Worm (Caenorhabditis elegans) whole organism, L3 larva: ENCODE measurements around the gene dgtr-1.
A peak's percentile ranks its signal among the peaks of the same experiment; 100 is the strongest.

Source experiments
- R02D3.7 ChIP-seq: fragments of 150-350 bp; optimal IDR thresholded peaks from 2 replicates; lab custom pipeline; 2014; ENCODE audit warnings: missing biosample characterization, missing genetic modification characterization
- ZK546.5 ChIP-seq: sonication (generic microtip); optimal IDR thresholded peaks from 2 replicates; lab custom pipeline; 2017; ENCODE audit warnings: missing biosample characterization, missing genetic modification characterization
- aly-2 ChIP-seq: fragments of 150-350 bp; optimal IDR thresholded peaks from 2 replicates; lab custom pipeline; 2014; ENCODE audit warnings: missing biosample characterization, missing genetic modification characterization
- ama-1 ChIP-seq: fragments of 150-350 bp; optimal IDR thresholded peaks from 2 replicates; lab custom pipeline; 2018
- ceh-16 ChIP-seq: sonication (generic microtip); optimal IDR thresholded peaks from 2 replicates; lab custom pipeline; 2017; ENCODE audit warnings: missing biosample characterization, missing genetic modification characterization
- ceh-28 ChIP-seq: fragments of 150-350 bp; optimal IDR thresholded peaks from 2 replicates; lab custom pipeline; 2014; ENCODE audit warnings: missing biosample characterization, missing genetic modification reagents, missing genetic modification characterization
- daf-12 ChIP-seq: fragments of 150-350 bp; optimal IDR thresholded peaks from 2 replicates; lab custom pipeline; 2014; ENCODE audit warnings: missing biosample characterization, missing genetic modification reagents, missing genetic modification characterization
- egl-5 ChIP-seq: fragments of 150-350 bp; optimal IDR thresholded peaks from 2 replicates; lab custom pipeline; 2017; ENCODE audit warnings: missing biosample characterization, missing genetic modification reagents, missing genetic modification characterization, inconsistent platforms
- elt-1 ChIP-seq: fragments of 150-350 bp; optimal IDR thresholded peaks from 2 replicates; lab custom pipeline; 2014; ENCODE audit warnings: missing biosample characterization, missing genetic modification characterization
- elt-2 ChIP-seq: sonication (generic microtip); optimal IDR thresholded peaks from 2 replicates; lab custom pipeline; 2016; ENCODE audit warnings: missing genetic modification reagents, mild to moderate bottlenecking, missing genetic modification characterization, missing compliant biosample characterization
- elt-3 ChIP-seq, 3 experiments: fragments of 150-350 bp in 1 of 3; sonication (generic microtip) in 2 of 3; optimal IDR thresholded peaks; 2 replicates in 2 of 3; 4 replicates in 1 of 3; lab custom pipeline; 2014 to 2017; ENCODE audit warnings: missing biosample characterization in 3 of 3, missing genetic modification characterization in 3 of 3
- eor-1 ChIP-seq, 2 experiments: fragments of 150-350 bp; optimal IDR thresholded peaks; 2 replicates each; lab custom pipeline; 2014 to 2018; ENCODE audit warnings: missing biosample characterization in 2 of 2, missing genetic modification characterization in 2 of 2
- fkh-10 ChIP-seq: sonication (generic microtip); optimal IDR thresholded peaks from 2 replicates; lab custom pipeline; 2017; ENCODE audit warnings: missing biosample characterization, missing genetic modification reagents, missing genetic modification characterization
- jun-1 ChIP-seq: fragments of 150-350 bp; optimal IDR thresholded peaks from 2 replicates; lab custom pipeline; 2014; ENCODE audit warnings: missing biosample characterization, missing genetic modification reagents, missing genetic modification characterization
- lin-15B ChIP-seq: fragments of 150-350 bp; optimal IDR thresholded peaks from 2 replicates; lab custom pipeline; 2014; ENCODE audit warnings: missing biosample characterization, missing genetic modification characterization
- lin-39 ChIP-seq: fragments of 150-350 bp; optimal IDR thresholded peaks from 2 replicates; lab custom pipeline; 2018; ENCODE audit warnings: missing biosample characterization, missing genetic modification reagents, missing genetic modification characterization
- mml-1 ChIP-seq: fragments of 150-350 bp; sonication (generic microtip); optimal IDR thresholded peaks from 3 replicates; lab custom pipeline; 2014; ENCODE audit warnings: missing biosample characterization, missing genetic modification characterization
- nfya-1 ChIP-seq: sonication (generic microtip); optimal IDR thresholded peaks from 2 replicates; lab custom pipeline; 2017; ENCODE audit warnings: missing genetic modification characterization, mild to moderate bottlenecking, missing compliant biosample characterization, antibody characterized with exemption, moderate library complexity; ENCODE audit not compliant: insufficient read depth
- nhr-12 ChIP-seq: fragments of 150-350 bp; optimal IDR thresholded peaks from 2 replicates; lab custom pipeline; 2014; ENCODE audit warnings: missing biosample characterization, missing genetic modification characterization
- nhr-23 ChIP-seq: fragments of 150-350 bp; optimal IDR thresholded peaks from 2 replicates; lab custom pipeline; 2014; ENCODE audit warnings: missing biosample characterization, missing genetic modification reagents, missing genetic modification characterization
- nhr-237 ChIP-seq: fragments of 150-350 bp; optimal IDR thresholded peaks from 2 replicates; lab custom pipeline; 2014; ENCODE audit warnings: missing biosample characterization, missing genetic modification characterization
- nhr-25 ChIP-seq: sonication (generic microtip); optimal IDR thresholded peaks from 2 replicates; lab custom pipeline; 2017; ENCODE audit warnings: missing biosample characterization, missing genetic modification characterization
- nhr-28 ChIP-seq: fragments of 150-350 bp; optimal IDR thresholded peaks from 2 replicates; lab custom pipeline; 2014; ENCODE audit warnings: missing biosample characterization, missing genetic modification characterization
- nhr-67 ChIP-seq: fragments of 150-350 bp; optimal IDR thresholded peaks from 2 replicates; lab custom pipeline; 2014; ENCODE audit warnings: missing biosample characterization, missing genetic modification characterization
- nhr-76 ChIP-seq: fragments of 150-350 bp; sonication (generic microtip); optimal IDR thresholded peaks from 5 replicates; lab custom pipeline; 2014; ENCODE audit warnings: missing biosample characterization, missing genetic modification characterization
- nhr-77 ChIP-seq: fragments of 150-350 bp; optimal IDR thresholded peaks from 2 replicates; lab custom pipeline; 2014; ENCODE audit warnings: missing biosample characterization, missing genetic modification characterization
- pha-4 ChIP-seq: fragments of 150-350 bp; optimal IDR thresholded peaks from 2 replicates; lab custom pipeline; 2014; ENCODE audit warnings: missing biosample characterization, missing genetic modification reagents, missing genetic modification characterization
- pqm-1 ChIP-seq: fragments of 150-350 bp; optimal IDR thresholded peaks from 2 replicates; lab custom pipeline; 2017; ENCODE audit warnings: missing biosample characterization, missing genetic modification characterization, inconsistent platforms
- sea-2 ChIP-seq: fragments of 150-350 bp; sonication (generic microtip); optimal IDR thresholded peaks from 4 replicates; lab custom pipeline; 2014; ENCODE audit warnings: missing biosample characterization, missing genetic modification reagents, missing genetic modification characterization
- skn-1 ChIP-seq: fragments of 150-350 bp; optimal IDR thresholded peaks from 2 replicates; lab custom pipeline; 2014; ENCODE audit warnings: missing biosample characterization, missing genetic modification characterization
- tbx-2 ChIP-seq: sonication (generic microtip); optimal IDR thresholded peaks from 2 replicates; lab custom pipeline; 2016; ENCODE audit warnings: mild to moderate bottlenecking, missing genetic modification characterization, missing compliant biosample characterization
- unc-62 ChIP-seq: fragments of 150-350 bp; sonication (generic microtip); optimal IDR thresholded peaks from 4 replicates; lab custom pipeline; 2014; ENCODE audit warnings: missing biosample characterization, missing genetic modification reagents, missing genetic modification characterization
- ztf-11 ChIP-seq: fragments of 150-350 bp; optimal IDR thresholded peaks from 2 replicates; lab custom pipeline; 2014; ENCODE audit warnings: missing biosample characterization, missing genetic modification characterization

dgtr-1 gene

DNA sequence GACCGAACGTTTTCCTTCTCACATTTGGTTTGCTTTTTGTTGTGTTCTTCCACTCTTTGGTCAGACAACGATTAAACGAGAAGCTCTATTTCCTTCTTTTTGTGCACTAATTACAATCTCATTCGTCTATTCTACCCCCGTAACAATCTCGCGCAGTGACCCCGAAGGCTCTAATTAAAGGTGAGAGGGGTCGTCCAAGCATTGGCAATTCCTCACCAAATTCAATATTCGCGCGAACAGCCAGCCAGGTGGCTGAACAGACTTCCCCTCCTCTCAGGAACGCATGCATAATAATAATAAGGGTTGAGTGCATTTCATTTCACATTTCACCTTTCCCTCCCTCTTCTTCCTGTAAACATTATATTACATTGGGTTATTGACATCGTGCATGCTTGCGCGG is 11.8 kb upstream of the dgtr-1 start:
- TF ChIP-seq nhr-67 (tag; lab: Kevin White, UChicago) (no peak), egl-5 (tag; lab: Kevin White, UChicago) (no peak), ztf-11 (tag; lab: Kevin White, UChicago) (no peak), lin-39 (no peak), jun-1 (tag; lab: Kevin White, UChicago) (no peak), aly-2 (no peak), sea-2 (GFP tag; lab: Kevin White, UChicago) (no peak), nhr-23 (tag; lab: Kevin White, UChicago) (no peak), nfya-1 (tag; lab: Kevin White, UChicago) (no peak), nhr-28 (tag; lab: Kevin White, UChicago) (no peak), pha-4 (tag; lab: Kevin White, UChicago) (no peak), elt-1 (tag; lab: Kevin White, UChicago) (no peak), elt-3 (tag; optimal IDR thresholded peaks at IDR 0.05; lab: Kevin White, UChicago) (no peak), unc-62 (GFP tag; lab: Kevin White, UChicago) (no peak), R02D3.7 (no peak), ZK546.5 (tag; lab: Kevin White, UChicago) (no peak)

DNA sequence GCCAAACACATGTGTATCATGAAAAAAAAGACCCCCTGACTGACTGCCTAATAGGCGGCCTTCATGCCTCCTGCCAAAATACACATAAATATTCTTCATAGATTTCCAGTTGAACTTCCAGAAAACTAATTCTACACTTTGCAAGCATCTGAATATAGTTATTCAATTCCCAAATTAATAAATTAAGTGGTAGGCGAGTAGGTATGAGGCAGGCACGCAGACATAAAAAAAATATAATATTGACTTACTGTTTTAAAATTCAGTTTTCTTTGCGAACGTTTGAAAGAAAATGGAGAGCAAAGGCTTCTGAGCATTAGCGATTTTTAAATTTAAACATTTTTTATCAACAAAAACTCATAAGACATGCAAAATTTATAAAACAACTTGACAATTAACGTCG is 9.0 kb upstream of the dgtr-1 start:
- peak; percentile 45 for TF ChIP-seq jun-1 (tag; lab: Kevin White, UChicago)
- no peak for TF ChIP-seq skn-1 (tag; lab: Kevin White, UChicago)
- peak; percentile 8 for TF ChIP-seq ceh-28
- no peak for TF ChIP-seq nhr-76 (tag; lab: Kevin White, UChicago)
- peak; percentile 27 for TF ChIP-seq elt-2 (tag; lab: Kevin White, UChicago)
- no peak for TF ChIP-seq nhr-77
- no peak for TF ChIP-seq elt-1 (tag; lab: Kevin White, UChicago)

DNA sequence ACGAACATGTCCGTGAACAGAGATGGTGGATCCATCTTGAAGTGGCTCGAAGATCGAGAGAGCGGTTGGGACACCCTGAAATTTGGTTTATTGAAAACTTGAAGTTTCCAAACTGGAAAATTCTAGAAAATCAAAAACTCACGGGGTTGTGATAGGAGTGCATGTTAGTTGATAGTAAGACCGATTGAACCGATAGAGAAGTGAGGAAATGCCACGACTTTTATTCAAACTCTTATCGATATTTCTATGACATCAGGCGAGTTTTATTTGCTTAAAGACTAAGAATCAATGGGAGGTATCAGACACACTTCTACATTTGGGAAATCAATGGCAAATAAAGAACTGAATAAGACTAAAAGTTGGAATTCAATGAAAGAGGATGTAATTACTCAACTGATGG is 8.1 kb upstream of the dgtr-1 start, which contains the start of gene lec-10:
TSS of gene lec-10 (minus strand) at position 272 of the 400 bp plus-strand sequence.
- peak; percentile 26 for TF ChIP-seq jun-1 (tag; lab: Kevin White, UChicago)
- TF ChIP-seq elt-2 (tag; lab: Kevin White, UChicago) = peak; percentile 95
- TF ChIP-seq eor-1 (tag; optimal IDR thresholded peaks at IDR 0.05; lab: Kevin White, UChicago) = no peak
- peak; percentile 59 for TF ChIP-seq pha-4 (tag; lab: Kevin White, UChicago)
- TF ChIP-seq ceh-16 = no peak
- TF ChIP-seq pqm-1 (tag; lab: Kevin White, UChicago) = peak; percentile 89
- no peak for TF ChIP-seq tbx-2 (tag; lab: Kevin White, UChicago)
- TF ChIP-seq nhr-76 (tag; lab: Kevin White, UChicago) = no peak

DNA sequence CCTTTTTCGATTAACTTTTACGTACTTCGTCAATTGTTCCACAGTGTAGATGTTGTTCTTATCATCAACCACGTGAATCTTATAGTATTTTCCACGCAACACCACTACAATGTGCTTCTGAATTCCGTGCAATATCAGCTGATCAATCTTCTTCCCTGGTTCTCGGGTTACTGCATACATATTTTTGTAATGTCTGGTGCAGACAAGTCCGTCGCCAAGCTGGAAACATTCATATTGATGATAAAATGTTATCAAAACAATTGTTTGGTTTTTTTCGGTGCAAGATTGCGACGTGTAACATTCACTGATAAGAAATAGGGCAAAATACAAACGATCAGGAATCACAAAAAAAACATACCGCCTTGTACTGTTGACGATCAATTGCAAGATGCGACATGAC is 4.4 kb upstream of the dgtr-1 start:
- peak; percentile 87 for TF ChIP-seq elt-2 (tag; lab: Kevin White, UChicago)
- TF ChIP-seq skn-1 (tag; lab: Kevin White, UChicago) = peak; percentile 7
- no peak for TF ChIP-seq mml-1 (tag; lab: Kevin White, UChicago)
- no peak for TF ChIP-seq fkh-10 (GFP tag; lab: Kevin White, UChicago)
- no peak for TF ChIP-seq lin-39
- TF ChIP-seq pqm-1 (tag; lab: Kevin White, UChicago) = peak; percentile 33

DNA sequence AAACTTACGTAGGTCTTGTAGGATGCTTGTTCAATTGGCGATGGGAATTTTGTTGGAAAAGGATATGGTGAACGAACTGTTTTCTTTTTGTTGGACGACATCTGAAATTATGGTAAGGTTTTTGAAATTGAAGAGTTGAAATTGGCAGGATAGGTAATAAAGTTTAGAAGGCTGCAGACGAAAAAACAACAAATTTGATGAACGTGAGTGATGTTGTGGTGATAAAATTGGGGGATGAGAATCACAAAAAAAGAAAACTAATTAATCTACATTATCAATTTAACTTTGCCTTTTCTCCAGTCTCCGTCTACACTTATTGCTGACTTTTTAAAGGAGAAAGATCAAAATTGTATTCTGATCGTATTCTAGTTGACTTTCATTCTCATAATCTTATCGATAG is 3.1 kb upstream of the dgtr-1 start, which contains the start of gene cpt-6:
TSS of gene cpt-6 (minus strand) at position 101 of the 400 bp plus-strand sequence.
- no peak for TF ChIP-seq nhr-25 (tag; lab: Kevin White, UChicago)
- no peak for TF ChIP-seq egl-5 (tag; lab: Kevin White, UChicago)
- TF ChIP-seq nhr-237 = no peak
- no peak for TF ChIP-seq nhr-12 (tag; lab: Kevin White, UChicago)
- no peak for TF ChIP-seq ceh-28
- TF ChIP-seq ama-1 (lab: Kevin White, UChicago) = no peak
- TF ChIP-seq daf-12 (tag; lab: Kevin White, UChicago) = no peak
- no peak for TF ChIP-seq pha-4 (tag; lab: Kevin White, UChicago)
- TF ChIP-seq sea-2 (GFP tag; lab: Kevin White, UChicago) = no peak
- TF ChIP-seq lin-39 = no peak
- TF ChIP-seq jun-1 (tag; lab: Kevin White, UChicago) = no peak
- TF ChIP-seq tbx-2 (tag; lab: Kevin White, UChicago) = no peak
- no peak for TF ChIP-seq elt-3 (tag; optimal IDR thresholded peaks at IDR 0.05; lab: Kevin White, UChicago)
- no peak for TF ChIP-seq nhr-77
- TF ChIP-seq skn-1 (tag; lab: Kevin White, UChicago) = no peak
- no peak for TF ChIP-seq lin-15B (tag; lab: Kevin White, UChicago)
- TF ChIP-seq mml-1 (tag; lab: Kevin White, UChicago) = no peak
- no peak for TF ChIP-seq pqm-1 (tag; lab: Kevin White, UChicago)
